Fruit fly (Drosophila melanogaster): Measurements from ENCODE around the gene pix.

Gene pix

dm6 chr3L:8925679-8926078, 48.9 kb downstream of the pix start:
- TF ChIP-seq fkh (GFP tag; optimal IDR thresholded peaks at IDR 0.05) (peak; percentile 34), CG3032 (tag; optimal IDR thresholded peaks at IDR 0.05) (no peak)

DNA sequence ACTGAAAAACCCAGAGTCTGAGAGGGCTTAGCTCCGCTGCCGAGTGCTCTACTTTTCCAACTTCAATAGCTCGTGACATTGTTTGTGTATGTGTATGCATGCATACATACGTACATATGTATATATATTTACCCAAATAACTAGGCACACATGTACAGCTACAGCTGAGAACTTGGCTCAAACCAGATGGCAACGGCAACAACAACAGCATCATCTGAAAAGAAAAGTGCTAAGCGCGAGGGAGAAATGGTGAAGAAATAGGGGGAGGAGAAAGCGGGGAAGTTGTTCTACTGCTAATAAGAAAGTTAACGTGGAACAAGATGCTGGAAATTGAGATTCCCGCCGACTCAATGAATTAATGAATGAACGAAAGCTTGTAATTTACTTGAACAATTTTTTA, 49.6 kb downstream of the pix start:
- TF ChIP-seq fkh (GFP tag; optimal IDR thresholded peaks at IDR 0.05) = peak; percentile 20
- TF ChIP-seq CG11294 (GFP tag; IDR thresholded peaks at IDR 0.05) = no peak

dm6 chr3L:8924417-8924913, 50.1 kb downstream of the pix start:
- TF ChIP-seq Ets96B (tag; optimal IDR thresholded peaks at IDR 0.05) = peak; percentile 15
- TF ChIP-seq CG8632 (GFP tag; optimal IDR thresholded peaks at IDR 0.05) = no peak
- TF ChIP-seq CG1621 (tag; optimal IDR thresholded peaks at IDR 0.05) = no peak
- TF ChIP-seq CG32006 (GFP tag; optimal IDR thresholded peaks at IDR 0.05) = peak; percentile 57
- no peak for TF ChIP-seq CG11762 (GFP tag; optimal IDR thresholded peaks at IDR 0.05; ENCODE audit: insufficient read depth)
- no peak for TF ChIP-seq dsx (GFP tag; optimal IDR thresholded peaks at IDR 0.05; ENCODE audit: poor library complexity, severe bottlenecking)
- TF ChIP-seq esn (GFP tag; optimal IDR thresholded peaks at IDR 0.05) = peak; percentile 36
- TF ChIP-seq CG16779 (tag; optimal IDR thresholded peaks at IDR 0.05) = no peak
- TF ChIP-seq CG10669 (GFP tag; optimal IDR thresholded peaks at IDR 0.05) = peak; percentile 6
- no peak for TF ChIP-seq CG6808 (GFP tag; optimal IDR thresholded peaks at IDR 0.05)
- TF ChIP-seq Sox102F (GFP tag; optimal IDR thresholded peaks at IDR 0.05) = no peak
- no peak for TF ChIP-seq topi (GFP tag; optimal IDR thresholded peaks at IDR 0.05)
- no peak; the same call in 2 of the 3 replicates for TF ChIP-seq eg (GFP tag; IDR thresholded peaks at IDR 0.05)
- no peak for TF ChIP-seq cyc (GFP tag; optimal IDR thresholded peaks at IDR 0.05)
- TF ChIP-seq ss (GFP tag; optimal IDR thresholded peaks at IDR 0.05) = no peak
- peak; percentile 21 for TF ChIP-seq Hr4 (GFP tag; optimal IDR thresholded peaks at IDR 0.05)
- no peak for TF ChIP-seq CG6792 (GFP tag; optimal IDR thresholded peaks at IDR 0.05)
- peak; percentile 15 for TF ChIP-seq Met (GFP tag; optimal IDR thresholded peaks at IDR 0.05)
- TF ChIP-seq Eip75B (GFP tag; optimal IDR thresholded peaks at IDR 0.05) = no peak
- TF ChIP-seq CG8319 (GFP tag; optimal IDR thresholded peaks at IDR 0.05) = no peak
- TF ChIP-seq CG6163 (GFP tag; IDR thresholded peaks at IDR 0.05) = peak; percentile 61; the same call in 1 of the 3 replicates
- TF ChIP-seq CG31627 (GFP tag; optimal IDR thresholded peaks at IDR 0.05) = peak; percentile 8
- TF ChIP-seq CG3032 (tag; optimal IDR thresholded peaks at IDR 0.05) = no peak
- peak; percentile 25 for TF ChIP-seq pdm3 (GFP tag; optimal IDR thresholded peaks at IDR 0.05)
- TF ChIP-seq CG8119 (GFP tag; IDR thresholded peaks at IDR 0.05) = peak; percentile 56
- TF ChIP-seq CG11294 (GFP tag; IDR thresholded peaks at IDR 0.05) = no peak; the same call in 1 of the 2 replicates
- no peak for TF ChIP-seq CG11902 (GFP tag; optimal IDR thresholded peaks at IDR 0.05)
- TF ChIP-seq Sox15 (GFP tag; optimal IDR thresholded peaks at IDR 0.05) = no peak
- peak; percentile 27 for TF ChIP-seq OdsH (GFP tag; optimal IDR thresholded peaks at IDR 0.05)
- no peak for TF ChIP-seq fkh (GFP tag; optimal IDR thresholded peaks at IDR 0.05)
- TF ChIP-seq acj6 (GFP tag; optimal IDR thresholded peaks at IDR 0.05) = no peak
- no peak for TF ChIP-seq salr (GFP tag; optimal IDR thresholded peaks at IDR 0.05)
- no peak for TF ChIP-seq Lpt (GFP tag; optimal IDR thresholded peaks at IDR 0.05)
- no peak for TF ChIP-seq vri (GFP tag; optimal IDR thresholded peaks at IDR 0.05)
- TF ChIP-seq Eip78C (GFP tag) = peak; percentile 81
- no peak for TF ChIP-seq CG9139 (GFP tag; optimal IDR thresholded peaks at IDR 0.05)
- TF ChIP-seq net (GFP tag; optimal IDR thresholded peaks at IDR 0.05) = no peak
- TF ChIP-seq CG10631 (GFP tag; optimal IDR thresholded peaks at IDR 0.05) = no peak
- no peak for TF ChIP-seq CG4318 (GFP tag; optimal IDR thresholded peaks at IDR 0.05)
- peak; percentile 79 for TF ChIP-seq CG15336 (GFP tag; IDR thresholded peaks at IDR 0.05)
- TF ChIP-seq svp (GFP tag) = no peak
- no peak for TF ChIP-seq Hr38 (GFP tag; optimal IDR thresholded peaks at IDR 0.05)
- no peak for TF ChIP-seq CG6276 (GFP tag; optimal IDR thresholded peaks at IDR 0.05)
- peak; percentile 13 for TF ChIP-seq lz (GFP tag; optimal IDR thresholded peaks at IDR 0.05)
- TF ChIP-seq Ets21C (GFP tag; optimal IDR thresholded peaks at IDR 0.05) = no peak
- peak; percentile 17; the same call in 1 of the 2 replicates for TF ChIP-seq Gug (GFP tag; IDR thresholded peaks at IDR 0.05)
- no peak for TF ChIP-seq Blimp-1 (GFP tag; optimal IDR thresholded peaks at IDR 0.05)
- peak; percentile 4 for TF ChIP-seq achi (GFP tag; optimal IDR thresholded peaks at IDR 0.05)
